Comparison of ENCODE assay signal across 6 fruit fly cellular contexts in genomic region chr2L:7387813-7388558, dm6.
TF ChIP-seq lines count a peak whose summit lies in the region.

Gene CG5149 (minus strand): TSS chr2L:7388253.
Gene gudu (plus strand): TSS chr2L:7388508.

- peak; percentile 80 to 81 for TF ChIP-seq CTCF in S2 (optimal IDR thresholded peaks at IDR 0.05; lab: Kevin White, UChicago)
- TF ChIP-seq CTCF in whole organism, embryonic (GFP tag; optimal IDR thresholded peaks at IDR 0.05; lab: Kevin White, UChicago), result peak; percentile 87

TF ChIP-seq in whole organism, adult, 20 proteins besides CTCF, POLR2A, EP300 and RAD21:
- TF ChIP-seq bab1 (GFP tag; optimal IDR thresholded peaks at IDR 0.05; lab: Kevin White, UChicago) (peak; percentile 54), Clk (GFP tag; optimal IDR thresholded peaks at IDR 0.05; lab: Kevin White, UChicago) (no peak), CG7045 (GFP tag; optimal IDR thresholded peaks at IDR 0.05; lab: Kevin White, UChicago) (no peak), CG14711 (tag; optimal IDR thresholded peaks at IDR 0.05; lab: Kevin White, UChicago) (peak; percentile 11)

TF ChIP-seq in whole organism, embryonic, 481 proteins besides CTCF, POLR2A, EP300 and RAD21 (continues in another document):
- peak; percentile 89 for TF ChIP-seq inv (GFP tag; IDR thresholded peaks at IDR 0.05; lab: Robert Waterston, UW; ENCODE audit: partially characterized antibody)
- no peak for TF ChIP-seq CG31224 (GFP tag; IDR thresholded peaks at IDR 0.05; lab: Robert Waterston, UW)
- no peak for TF ChIP-seq CG14014 (GFP tag; IDR thresholded peaks at IDR 0.05; lab: Robert Waterston, UW)
- peak; percentile 6 for TF ChIP-seq caup (GFP tag; optimal IDR thresholded peaks at IDR 0.05; lab: Kevin White, UChicago; ENCODE audit: severe bottlenecking)
- TF ChIP-seq hbn (GFP tag; IDR thresholded peaks at IDR 0.05; lab: Robert Waterston, UW; ENCODE audit: partially characterized antibody), result peak; percentile 87
- peak; percentile 84 for TF ChIP-seq ato (GFP tag; IDR thresholded peaks at IDR 0.05; lab: Robert Waterston, UW; ENCODE audit: partially characterized antibody)
- TF ChIP-seq D19B (GFP tag; optimal IDR thresholded peaks at IDR 0.05; lab: Kevin White, UChicago), result no peak
- TF ChIP-seq MBD-R2 (GFP tag; IDR thresholded peaks at IDR 0.05; lab: Robert Waterston, UW), result peak; percentile 84
- TF ChIP-seq CG6765 (GFP tag; optimal IDR thresholded peaks at IDR 0.05; lab: Kevin White, UChicago), result no peak
- TF ChIP-seq Xbp1 (GFP tag; optimal IDR thresholded peaks at IDR 0.05; lab: Kevin White, UChicago), result no peak
- peak; percentile 76 for TF ChIP-seq CG1603 (tag; optimal IDR thresholded peaks at IDR 0.05; lab: Kevin White, UChicago)
- no peak for TF ChIP-seq CG8944 (GFP tag; optimal IDR thresholded peaks at IDR 0.05; lab: Kevin White, UChicago)
- peak; percentile 59 for TF ChIP-seq Sin3A (optimal IDR thresholded peaks at IDR 0.05; lab: Kevin White, UChicago)
- TF ChIP-seq CG31441 (GFP tag; IDR thresholded peaks at IDR 0.05; lab: Robert Waterston, UW), result peak; percentile 30; the same call in 1 of the 2 replicates
- peak; percentile 51 for TF ChIP-seq CG2129 (GFP tag; IDR thresholded peaks at IDR 0.05; lab: Robert Waterston, UW; ENCODE audit: partially characterized antibody)
- peak; percentile 36 for TF ChIP-seq CG17568 (GFP tag; optimal IDR thresholded peaks at IDR 0.05; lab: Kevin White, UChicago)
- no peak for TF ChIP-seq kah (GFP tag; optimal IDR thresholded peaks at IDR 0.05; lab: Kevin White, UChicago)
- TF ChIP-seq tup (GFP tag; optimal IDR thresholded peaks at IDR 0.05; lab: Kevin White, UChicago), result no peak
- TF ChIP-seq Side (GFP tag; optimal IDR thresholded peaks at IDR 0.05; lab: Kevin White, UChicago), result no peak
- TF ChIP-seq Opbp (GFP tag; IDR thresholded peaks at IDR 0.05; lab: Robert Waterston, UW; ENCODE audit: partially characterized antibody), result peak; percentile 95

TF ChIP-seq in whole organism, prepupa, 60 proteins besides CTCF, POLR2A, EP300 and RAD21 (continues in another document):
- peak; percentile 4 for TF ChIP-seq lz (GFP tag; optimal IDR thresholded peaks at IDR 0.05; lab: Kevin White, UChicago)
- TF ChIP-seq CG6163 (GFP tag; IDR thresholded peaks at IDR 0.05; lab: Robert Waterston, UW), result peak; percentile 65
- peak; percentile 14 for TF ChIP-seq topi (GFP tag; optimal IDR thresholded peaks at IDR 0.05; lab: Kevin White, UChicago)
- no peak for TF ChIP-seq vri (GFP tag; optimal IDR thresholded peaks at IDR 0.05; lab: Kevin White, UChicago)
- TF ChIP-seq Smox (GFP tag; optimal IDR thresholded peaks at IDR 0.05; lab: Kevin White, UChicago), result no peak
- TF ChIP-seq Eip78C (GFP tag; lab: Kevin White, UChicago), result no peak
- no peak for TF ChIP-seq CG6808 (GFP tag; optimal IDR thresholded peaks at IDR 0.05; lab: Kevin White, UChicago)
- no peak for TF ChIP-seq Eip75B (GFP tag; optimal IDR thresholded peaks at IDR 0.05; lab: Kevin White, UChicago)
- TF ChIP-seq CG3032 (tag; optimal IDR thresholded peaks at IDR 0.05; lab: Kevin White, UChicago), result peak; percentile 10
- TF ChIP-seq Hr38 (GFP tag; optimal IDR thresholded peaks at IDR 0.05; lab: Kevin White, UChicago), result no peak
- TF ChIP-seq Hr39 (GFP tag; optimal IDR thresholded peaks at IDR 0.05; lab: Kevin White, UChicago), result no peak
- 0 out of 3 replicates have a peak, but pooled peaks have one; percentile 49 for TF ChIP-seq CG8119 (GFP tag; IDR thresholded peaks at IDR 0.05; lab: Robert Waterston, UW)
- no peak for TF ChIP-seq CG11294 (GFP tag; IDR thresholded peaks at IDR 0.05; lab: Robert Waterston, UW)
- no peak for TF ChIP-seq ss (GFP tag; optimal IDR thresholded peaks at IDR 0.05; lab: Kevin White, UChicago)
- TF ChIP-seq Eip93F (GFP tag; optimal IDR thresholded peaks at IDR 0.05; lab: Kevin White, UChicago), result no peak
- TF ChIP-seq svp (GFP tag; lab: Kevin White, UChicago), result peak; percentile 75
- 0 out of 2 replicates have a peak, but pooled peaks have one; percentile 7 for TF ChIP-seq CG15336 (GFP tag; IDR thresholded peaks at IDR 0.05; lab: Robert Waterston, UW)
- no peak for TF ChIP-seq CG9139 (GFP tag; optimal IDR thresholded peaks at IDR 0.05; lab: Kevin White, UChicago)
- TF ChIP-seq fkh (GFP tag; optimal IDR thresholded peaks at IDR 0.05; lab: Kevin White, UChicago), result peak; percentile 88
- TF ChIP-seq Sox14 (GFP tag; optimal IDR thresholded peaks at IDR 0.05; lab: Kevin White, UChicago), result peak; percentile 35
- no peak for TF ChIP-seq Sox102F (GFP tag; optimal IDR thresholded peaks at IDR 0.05; lab: Kevin White, UChicago)
- TF ChIP-seq CG6792 (GFP tag; optimal IDR thresholded peaks at IDR 0.05; lab: Kevin White, UChicago), result no peak
- TF ChIP-seq CG8319 (GFP tag; optimal IDR thresholded peaks at IDR 0.05; lab: Kevin White, UChicago), result no peak

TF ChIP-seq in whole organism, pupa, 21 proteins besides CTCF, POLR2A, EP300 and RAD21:
- TF ChIP-seq CG4496 (GFP tag; IDR thresholded peaks at IDR 0.05; lab: Robert Waterston, UW) (peak; percentile 21; the same call in 1 of the 3 replicates), CG9948 (tag; optimal IDR thresholded peaks at IDR 0.05; lab: Kevin White, UChicago) (no peak), CG8159 (tag; optimal IDR thresholded peaks at IDR 0.05; lab: Kevin White, UChicago) (no peak), Snoo (tag; optimal IDR thresholded peaks at IDR 0.05; lab: Kevin White, UChicago) (peak; percentile 26), fd96Ca (GFP tag; IDR thresholded peaks at IDR 0.05; lab: Robert Waterston, UW) (peak; percentile 62; the same call in 2 of the 3 replicates), CG13204 (GFP tag; optimal IDR thresholded peaks at IDR 0.05; lab: Kevin White, UChicago) (no peak), CG15710 (tag; optimal IDR thresholded peaks at IDR 0.05; lab: Kevin White, UChicago) (peak; percentile 13), D1 (tag; optimal IDR thresholded peaks at IDR 0.05; lab: Kevin White, UChicago) (peak; percentile 14), Ets98B (GFP tag; IDR thresholded peaks at IDR 0.05; lab: Robert Waterston, UW) (peak; percentile 24; the same call in 1 of the 2 replicates), CG12605 (GFP tag; IDR thresholded peaks at IDR 0.05; lab: Robert Waterston, UW) (no peak), rn (GFP tag; IDR thresholded peaks at IDR 0.05; lab: Robert Waterston, UW) (0 out of 2 replicates have a peak, but pooled peaks have one; percentile 17), CG17806 (tag; optimal IDR thresholded peaks at IDR 0.05; lab: Kevin White, UChicago) (no peak), EcR (GFP tag; optimal IDR thresholded peaks at IDR 0.05; lab: Kevin White, UChicago) (peak; percentile 59)
TF ChIP-seq in whole organism, pupa: peak in this region for 8.

TF ChIP-seq in whole organism, wandering third instar larva, 38 proteins besides CTCF, POLR2A, EP300 and RAD21 (continues in another document):
- TF ChIP-seq CG32264 (GFP tag; optimal IDR thresholded peaks at IDR 0.05; lab: Kevin White, UChicago) (no peak), Dif (GFP tag; optimal IDR thresholded peaks at IDR 0.05; lab: Kevin White, UChicago; ENCODE audit: partially characterized antibody) (peak; percentile 10), Hnf4 (GFP tag; optimal IDR thresholded peaks at IDR 0.05; lab: Kevin White, UChicago) (peak; percentile 14), lola (GFP tag; optimal IDR thresholded peaks at IDR 0.05; lab: Kevin White, UChicago) (no peak), pan (optimal IDR thresholded peaks at IDR 0.05; lab: Kevin White, UChicago) (no peak), usp (GFP tag; optimal IDR thresholded peaks at IDR 0.05; lab: Kevin White, UChicago) (no peak), Myc (optimal IDR thresholded peaks at IDR 0.05; lab: Kevin White, UChicago) (peak; percentile 92), OdsH (GFP tag; optimal IDR thresholded peaks at IDR 0.05; lab: Kevin White, UChicago) (no peak), Jra (GFP tag; optimal IDR thresholded peaks at IDR 0.05; lab: Kevin White, UChicago) (no peak), woc (GFP tag; optimal IDR thresholded peaks at IDR 0.05; lab: Kevin White, UChicago) (no peak), fru (GFP tag; optimal IDR thresholded peaks at IDR 0.05; lab: Kevin White, UChicago) (no peak), ey (GFP tag; optimal IDR thresholded peaks at IDR 0.05; lab: Kevin White, UChicago) (no peak), Vsx2 (GFP tag; optimal IDR thresholded peaks at IDR 0.05; lab: Kevin White, UChicago; ENCODE audit: partially characterized antibody) (no peak), foxo (GFP tag; optimal IDR thresholded peaks at IDR 0.05; lab: Kevin White, UChicago) (peak in 1 of 2 experiments; percentile 13), Hr83 (GFP tag; optimal IDR thresholded peaks at IDR 0.05; lab: Kevin White, UChicago; ENCODE audit: poor library complexity, severe bottlenecking) (no peak), CG9705 (GFP tag; optimal IDR thresholded peaks at IDR 0.05; lab: Kevin White, UChicago) (no peak), rgr (GFP tag; optimal IDR thresholded peaks at IDR 0.05; lab: Kevin White, UChicago) (no peak), psq (GFP tag; optimal IDR thresholded peaks at IDR 0.05; lab: Kevin White, UChicago) (no peak), br (GFP tag; optimal IDR thresholded peaks at IDR 0.05; lab: Kevin White, UChicago) (no peak), Dfd (GFP tag; optimal IDR thresholded peaks at IDR 0.05; lab: Kevin White, UChicago) (no peak), HLH106 (tag; optimal IDR thresholded peaks at IDR 0.05; lab: Kevin White, UChicago) (peak; percentile 19), CrebA (GFP tag; optimal IDR thresholded peaks at IDR 0.05; lab: Kevin White, UChicago; ENCODE audit: borderline replicate concordance) (no peak), sv (GFP tag; optimal IDR thresholded peaks at IDR 0.05; lab: Kevin White, UChicago) (no peak), h (GFP tag; optimal IDR thresholded peaks at IDR 0.05; lab: Kevin White, UChicago) (peak; percentile 1), Abd-B (GFP tag; optimal IDR thresholded peaks at IDR 0.05; lab: Kevin White, UChicago) (no peak), Mio (GFP tag; optimal IDR thresholded peaks at IDR 0.05; lab: Kevin White, UChicago) (no peak), tai (GFP tag; optimal IDR thresholded peaks at IDR 0.05; lab: Kevin White, UChicago) (no peak), Hr78 (GFP tag; optimal IDR thresholded peaks at IDR 0.05; lab: Kevin White, UChicago) (no peak), N (GFP tag; optimal IDR thresholded peaks at IDR 0.05; lab: Kevin White, UChicago) (no peak), dl (GFP tag; optimal IDR thresholded peaks at IDR 0.05; lab: Kevin White, UChicago; ENCODE audit: insufficient read depth in 1 of 2, partially characterized antibody in 2 of 2) (no peak), Sp1 (GFP tag; optimal IDR thresholded peaks at IDR 0.05; lab: Kevin White, UChicago) (no peak), Rel (GFP tag; optimal IDR thresholded peaks at IDR 0.05; lab: Kevin White, UChicago) (no peak), Rel (tag; optimal IDR thresholded peaks at IDR 0.05; lab: Kevin White, UChicago) (no peak), jim (GFP tag; optimal IDR thresholded peaks at IDR 0.05; lab: Kevin White, UChicago) (no peak), dsf (GFP tag; optimal IDR thresholded peaks at IDR 0.05; lab: Kevin White, UChicago; ENCODE audit: borderline replicate concordance) (no peak), GATAd (GFP tag; optimal IDR thresholded peaks at IDR 0.05; lab: Kevin White, UChicago) (no peak)
